Fruit fly (Drosophila melanogaster): ENCODE data around the gene CG8003.

The CG8003 gene

DNA sequence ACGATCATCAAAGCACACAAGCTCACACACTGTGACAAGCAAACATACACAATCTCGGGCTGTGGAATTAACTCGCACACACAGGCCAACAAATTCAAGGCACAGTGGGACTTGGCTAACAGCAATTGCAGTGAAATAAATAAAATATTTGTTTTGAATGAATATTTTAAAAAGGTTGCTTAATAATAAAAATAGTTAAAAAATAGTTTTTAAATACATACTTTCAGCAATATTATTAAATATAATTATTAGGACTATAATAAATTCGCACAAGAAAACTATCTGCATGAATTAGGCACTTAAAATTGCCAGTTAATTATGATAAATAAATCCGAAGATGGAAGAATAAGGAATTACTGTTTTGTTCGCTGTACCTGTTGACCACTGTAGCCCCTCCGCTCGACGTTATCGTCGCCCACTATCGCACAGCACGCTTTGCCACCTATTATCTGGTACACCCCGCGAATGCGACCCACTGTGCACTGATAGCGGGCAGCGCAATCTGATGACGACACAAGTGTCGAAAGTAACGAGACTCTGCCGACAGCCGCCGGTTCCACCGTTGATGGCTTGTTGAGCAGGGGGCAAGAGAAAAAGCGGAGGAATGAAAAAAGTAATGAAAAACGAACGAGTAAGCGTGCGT is 21.6 kb downstream of the CG8003 start (continued):
- TF ChIP-seq CG12236 (GFP tag; optimal IDR thresholded peaks at IDR 0.05) (no peak), Adf1 (GFP tag; IDR thresholded peaks at IDR 0.05) (peak; percentile 85), lilli (GFP tag; optimal IDR thresholded peaks at IDR 0.05) (peak; percentile 95), CG18476 (GFP tag; optimal IDR thresholded peaks at IDR 0.05) (peak; percentile 96), Fer2 (tag; optimal IDR thresholded peaks at IDR 0.05) (peak; percentile 95), dpn (GFP tag; optimal IDR thresholded peaks at IDR 0.05) (peak; percentile 86 to 98), Trl (optimal IDR thresholded peaks at IDR 0.05) (no peak), Trl (GFP tag; optimal IDR thresholded peaks at IDR 0.05) (peak; percentile 67), CG12769 (tag; optimal IDR thresholded peaks at IDR 0.05) (peak; percentile 80), Dbx (GFP tag; IDR thresholded peaks at IDR 0.05) (peak; percentile 97), h (optimal IDR thresholded peaks at IDR 0.05) (no peak), kni (GFP tag; optimal IDR thresholded peaks at IDR 0.05) (peak; percentile 83), Abd-B (GFP tag; optimal IDR thresholded peaks at IDR 0.05) (peak; percentile 96), CG17359 (tag; optimal IDR thresholded peaks at IDR 0.05) (peak; percentile 97), Hr51 (GFP tag; optimal IDR thresholded peaks at IDR 0.05) (peak; percentile 92 to 99), CG12155 (GFP tag; optimal IDR thresholded peaks at IDR 0.05) (peak; percentile 99), amos (GFP tag; IDR thresholded peaks at IDR 0.05; ENCODE audit: partially characterized antibody) (no peak; the same call in 1 of the 2 replicates), CG14710 (tag; optimal IDR thresholded peaks at IDR 0.05) (peak; percentile 97), tap (tag; optimal IDR thresholded peaks at IDR 0.05) (peak; percentile 96), sens (GFP tag) (peak; percentile 98)

dm6 chr3L:10683899-10684340 is 22.6 kb downstream of the CG8003 start:
- TF ChIP-seq CG5245 (GFP tag; optimal IDR thresholded peaks at IDR 0.05) (peak; percentile 28), sc (optimal IDR thresholded peaks at IDR 0.05) (no peak), sc (GFP tag; optimal IDR thresholded peaks at IDR 0.05) (peak; percentile 28), CG2875 (GFP tag; optimal IDR thresholded peaks at IDR 0.05) (peak; percentile 67), CG10979 (tag; optimal IDR thresholded peaks at IDR 0.05) (peak; percentile 68), Dp (GFP tag; optimal IDR thresholded peaks at IDR 0.05) (no peak), NK7.1 (GFP tag; optimal IDR thresholded peaks at IDR 0.05) (peak; percentile 75), CG13894 (tag; optimal IDR thresholded peaks at IDR 0.05) (no peak), CG32532 (GFP tag; IDR thresholded peaks at IDR 0.05) (peak; percentile 78), Aef1 (GFP tag; IDR thresholded peaks at IDR 0.05) (no peak; the same call in 2 of the 3 replicates), CG8089 (GFP tag; optimal IDR thresholded peaks at IDR 0.05) (no peak), CG15011 (GFP tag; optimal IDR thresholded peaks at IDR 0.05) (peak; percentile 63), CG18262 (tag; optimal IDR thresholded peaks at IDR 0.05) (peak; percentile 61), jigr1 (GFP tag; IDR thresholded peaks at IDR 0.05) (peak; percentile 51; the same call in 1 of the 3 replicates), CG17568 (GFP tag; optimal IDR thresholded peaks at IDR 0.05) (no peak), BtbVII (GFP tag; optimal IDR thresholded peaks at IDR 0.05) (peak; percentile 50), Rfx (GFP tag; IDR thresholded peaks at IDR 0.05) (peak; percentile 74), CG8924 (tag; optimal IDR thresholded peaks at IDR 0.05) (peak; percentile 31), maf-S (GFP tag; optimal IDR thresholded peaks at IDR 0.05) (peak; percentile 80), h (optimal IDR thresholded peaks at IDR 0.05) (no peak), Chrac-16 (GFP tag; optimal IDR thresholded peaks at IDR 0.05) (peak; percentile 32), Fer3 (tag; optimal IDR thresholded peaks at IDR 0.05) (peak; percentile 44), cg (GFP tag; optimal IDR thresholded peaks at IDR 0.05) (no peak), Hr39 (optimal IDR thresholded peaks at IDR 0.05) (no peak), CG7987 (GFP tag; optimal IDR thresholded peaks at IDR 0.05) (no peak), az2 (GFP tag; optimal IDR thresholded peaks at IDR 0.05) (peak; percentile 46), wdn (GFP tag; IDR thresholded peaks at IDR 0.05) (peak; percentile 25; the same call in 1 of the 2 replicates), CG11560 (tag; IDR thresholded peaks at IDR 0.05) (peak; percentile 61; the same call in 1 of the 3 replicates), Opbp (GFP tag; IDR thresholded peaks at IDR 0.05; ENCODE audit: partially characterized antibody) (no peak), sisA (GFP tag; IDR thresholded peaks at IDR 0.05) (peak; percentile 80), CG9727 (GFP tag; optimal IDR thresholded peaks at IDR 0.05) (peak; percentile 67), CG17361 (GFP tag; IDR thresholded peaks at IDR 0.05) (peak; percentile 84)

All from whole organism, embryonic.